Fruit fly (Drosophila melanogaster) whole organism: Measurements from ENCODE around the gene CG13837.

Experiments
- CG8478 ChIP-seq: fragments of >200 bp; optimal IDR thresholded peaks from 2 replicates; lab custom pipeline; 2018; ENCODE audit warnings: inconsistent platforms
- Dll ChIP-seq: fragments of >200 bp; optimal IDR thresholded peaks from 2 replicates; lab custom pipeline; 2017
- EcR ChIP-seq, 2 experiments: fragments of >200 bp; optimal IDR thresholded peaks; 2 replicates each; lab custom pipeline; 2017; ENCODE audit warnings: missing biosample characterization in 2 of 2, missing genetic modification characterization in 2 of 2, missing genetic modification reagents in 2 of 2
- pan ChIP-seq: fragments of >200 bp; optimal IDR thresholded peaks from 2 replicates; lab custom pipeline; 2017
- psq ChIP-seq: fragments of >200 bp; optimal IDR thresholded peaks from 2 replicates; lab custom pipeline; 2017
- usp ChIP-seq: fragments of >200 bp; optimal IDR thresholded peaks from 2 replicates; lab custom pipeline; 2017; ENCODE audit warnings: missing biosample characterization, missing genetic modification characterization, mixed read lengths

DNA sequence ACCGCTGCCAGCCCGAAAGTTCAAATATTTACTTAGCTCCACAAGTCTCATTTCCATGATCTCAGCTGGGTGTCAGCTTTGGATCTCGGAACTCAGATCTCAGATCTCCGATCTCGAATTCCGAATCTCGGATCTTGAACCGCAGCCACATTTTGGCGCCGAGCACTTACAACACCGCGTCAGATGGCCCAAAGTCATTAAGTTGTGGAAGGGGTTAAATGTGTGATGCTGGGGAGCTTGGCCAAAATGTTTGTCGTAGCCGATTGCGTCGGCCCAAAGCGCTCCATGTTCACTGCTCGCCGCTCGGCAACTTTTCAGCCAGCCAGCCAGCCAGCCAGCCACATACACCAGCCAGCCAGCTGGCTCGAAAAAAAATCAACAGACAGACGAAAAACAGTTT is 31.8 kb upstream of the CG13837 start, which contains the start of gene CG6688:
- TF ChIP-seq CG8478 (lab: Kevin White, UChicago) (no peak), pan (lab: Kevin White, UChicago) (no peak), psq (lab: Kevin White, UChicago) (no peak), Dll (lab: Kevin White, UChicago) (no peak), usp (GFP tag; lab: Kevin White, UChicago) (no peak), EcR (GFP tag; optimal IDR thresholded peaks at IDR 0.05; lab: Kevin White, UChicago) (no peak)
